ENCODE assay signal across 6 fruit fly cellular contexts in genomic region chrX:8410349-8411240, dm6.
TF ChIP-seq lines count a peak whose summit lies in the region.

No protein-coding gene starts in this region.

- no peak for TF ChIP-seq CTCF in whole organism, embryonic (GFP tag; optimal IDR thresholded peaks at IDR 0.05; lab: Kevin White, UChicago)

TF ChIP-seq in whole organism, 6 proteins besides CTCF, POLR2A, EP300 and RAD21:
- TF ChIP-seq CG8478 (optimal IDR thresholded peaks at IDR 0.05; lab: Kevin White, UChicago), result peak; percentile 82
- TF ChIP-seq pan (optimal IDR thresholded peaks at IDR 0.05; lab: Kevin White, UChicago), result no peak

TF ChIP-seq in whole organism, adult, 20 proteins besides CTCF, POLR2A, EP300 and RAD21:
- peak; percentile 29 for TF ChIP-seq Hr96 (GFP tag; optimal IDR thresholded peaks at IDR 0.05; lab: Kevin White, UChicago)
- peak; percentile 65 for TF ChIP-seq bab1 (GFP tag; optimal IDR thresholded peaks at IDR 0.05; lab: Kevin White, UChicago)
- TF ChIP-seq kay (GFP tag; lab: Kevin White, UChicago; ENCODE audit: borderline replicate concordance), result peak; percentile 97
- TF ChIP-seq CG12768 (GFP tag; optimal IDR thresholded peaks at IDR 0.05; lab: Kevin White, UChicago), result no peak
- TF ChIP-seq cnc (optimal IDR thresholded peaks at IDR 0.05; lab: Kevin White, UChicago), result no peak
- no peak for TF ChIP-seq cic (GFP tag; optimal IDR thresholded peaks at IDR 0.05; lab: Kevin White, UChicago)
- no peak for TF ChIP-seq Mnt (GFP tag; optimal IDR thresholded peaks at IDR 0.05; lab: Kevin White, UChicago)

TF ChIP-seq in whole organism, embryonic, 481 proteins besides CTCF, POLR2A, EP300 and RAD21 (continues in another document):
- TF ChIP-seq usp (GFP tag; optimal IDR thresholded peaks at IDR 0.05; lab: Kevin White, UChicago) (no peak), CG7372 (GFP tag; IDR thresholded peaks at IDR 0.05; lab: Robert Waterston, UW) (no peak), Dip2 (GFP tag; IDR thresholded peaks at IDR 0.05; lab: Robert Waterston, UW) (no peak), onecut (GFP tag; IDR thresholded peaks at IDR 0.05; lab: Robert Waterston, UW) (peak; percentile 29), scrt (GFP tag; optimal IDR thresholded peaks at IDR 0.05; lab: Kevin White, UChicago) (no peak), gt (GFP tag; IDR thresholded peaks at IDR 0.05; lab: Robert Waterston, UW) (no peak), CG11398 (GFP tag; optimal IDR thresholded peaks at IDR 0.05; lab: Kevin White, UChicago) (no peak), Sin3A (optimal IDR thresholded peaks at IDR 0.05; lab: Kevin White, UChicago) (no peak), CG9817 (tag; optimal IDR thresholded peaks at IDR 0.05; lab: Kevin White, UChicago) (no peak), CG5953 (GFP tag; IDR thresholded peaks at IDR 0.05; lab: Robert Waterston, UW) (no peak), CG12071 (GFP tag; optimal IDR thresholded peaks at IDR 0.05; lab: Kevin White, UChicago) (no peak), CG13287 (GFP tag; IDR thresholded peaks at IDR 0.05; lab: Robert Waterston, UW; ENCODE audit: partially characterized antibody) (0 out of 2 replicates have a peak, but pooled peaks have one; percentile 1), fd96Cb (tag; optimal IDR thresholded peaks at IDR 0.05; lab: Kevin White, UChicago) (no peak), peb (GFP tag; IDR thresholded peaks at IDR 0.05; lab: Robert Waterston, UW) (no peak), CG11696 (GFP tag; IDR thresholded peaks at IDR 0.05; lab: Robert Waterston, UW) (peak; percentile 42; the same call in 1 of the 2 replicates), Eip74EF (GFP tag; optimal IDR thresholded peaks at IDR 0.05; lab: Kevin White, UChicago) (no peak), odd (GFP tag; optimal IDR thresholded peaks at IDR 0.05; lab: Kevin White, UChicago) (no peak), Lim3 (GFP tag; IDR thresholded peaks at IDR 0.05; lab: Robert Waterston, UW) (no peak), Drgx (GFP tag; IDR thresholded peaks at IDR 0.05; lab: Robert Waterston, UW) (peak; percentile 72), CG9876 (GFP tag; optimal IDR thresholded peaks at IDR 0.05; lab: Kevin White, UChicago) (no peak), jumu (GFP tag; optimal IDR thresholded peaks at IDR 0.05; lab: Kevin White, UChicago) (no peak)

TF ChIP-seq in whole organism, prepupa, 60 proteins besides CTCF, POLR2A, EP300 and RAD21 (continues in another document):
- no peak for TF ChIP-seq Sox102F (GFP tag; optimal IDR thresholded peaks at IDR 0.05; lab: Kevin White, UChicago)
- peak; percentile 68 for TF ChIP-seq Gug (GFP tag; IDR thresholded peaks at IDR 0.05; lab: Robert Waterston, UW)
- no peak for TF ChIP-seq topi (GFP tag; optimal IDR thresholded peaks at IDR 0.05; lab: Kevin White, UChicago)
- no peak for TF ChIP-seq Met (GFP tag; optimal IDR thresholded peaks at IDR 0.05; lab: Kevin White, UChicago)
- TF ChIP-seq CG6808 (GFP tag; optimal IDR thresholded peaks at IDR 0.05; lab: Kevin White, UChicago), result peak; percentile 40
- peak; percentile 39 for TF ChIP-seq CG6276 (GFP tag; optimal IDR thresholded peaks at IDR 0.05; lab: Kevin White, UChicago)
- peak; percentile 70 for TF ChIP-seq fd85E (GFP tag; optimal IDR thresholded peaks at IDR 0.05; lab: Kevin White, UChicago)
- TF ChIP-seq CG6163 (GFP tag; IDR thresholded peaks at IDR 0.05; lab: Robert Waterston, UW), result peak; percentile 91
- TF ChIP-seq CG16779 (tag; optimal IDR thresholded peaks at IDR 0.05; lab: Kevin White, UChicago), result peak; percentile 30
- TF ChIP-seq CG7368 (GFP tag; optimal IDR thresholded peaks at IDR 0.05; lab: Kevin White, UChicago), result peak; percentile 28
- TF ChIP-seq CG9139 (GFP tag; optimal IDR thresholded peaks at IDR 0.05; lab: Kevin White, UChicago), result peak; percentile 50
- no peak for TF ChIP-seq esn (GFP tag; optimal IDR thresholded peaks at IDR 0.05; lab: Kevin White, UChicago)
- peak; percentile 64; the same call in 1 of the 2 replicates for TF ChIP-seq CG11294 (GFP tag; IDR thresholded peaks at IDR 0.05; lab: Robert Waterston, UW)
- TF ChIP-seq svp (GFP tag; lab: Kevin White, UChicago), result peak; percentile 17
- peak; percentile 9 for TF ChIP-seq achi (GFP tag; optimal IDR thresholded peaks at IDR 0.05; lab: Kevin White, UChicago)
- TF ChIP-seq CG8119 (GFP tag; IDR thresholded peaks at IDR 0.05; lab: Robert Waterston, UW), result peak; percentile 67
- peak; percentile 10 for TF ChIP-seq spab (GFP tag; optimal IDR thresholded peaks at IDR 0.05; lab: Kevin White, UChicago)
- no peak for TF ChIP-seq vri (GFP tag; optimal IDR thresholded peaks at IDR 0.05; lab: Kevin White, UChicago)
- peak; percentile 4 for TF ChIP-seq CG3032 (tag; optimal IDR thresholded peaks at IDR 0.05; lab: Kevin White, UChicago)
- TF ChIP-seq CG31627 (GFP tag; optimal IDR thresholded peaks at IDR 0.05; lab: Kevin White, UChicago), result no peak
- peak; percentile 4 for TF ChIP-seq fkh (GFP tag; optimal IDR thresholded peaks at IDR 0.05; lab: Kevin White, UChicago)
- peak; percentile 26 for TF ChIP-seq Ets96B (tag; optimal IDR thresholded peaks at IDR 0.05; lab: Kevin White, UChicago)

TF ChIP-seq in whole organism, pupa, 21 proteins besides CTCF, POLR2A, EP300 and RAD21:
- TF ChIP-seq CG9948 (tag; optimal IDR thresholded peaks at IDR 0.05; lab: Kevin White, UChicago) (no peak), CG32121 (GFP tag; IDR thresholded peaks at IDR 0.05; lab: Robert Waterston, UW) (peak; percentile 81), CG13204 (GFP tag; optimal IDR thresholded peaks at IDR 0.05; lab: Kevin White, UChicago) (no peak), rn (GFP tag; IDR thresholded peaks at IDR 0.05; lab: Robert Waterston, UW) (no peak), Pif1B (GFP tag; optimal IDR thresholded peaks at IDR 0.05; lab: Kevin White, UChicago) (peak; percentile 37), fd96Ca (GFP tag; IDR thresholded peaks at IDR 0.05; lab: Robert Waterston, UW) (peak; percentile 95), CG8301 (tag; optimal IDR thresholded peaks at IDR 0.05; lab: Kevin White, UChicago) (no peak), CG34367 (tag; optimal IDR thresholded peaks at IDR 0.05; lab: Kevin White, UChicago) (peak; percentile 23), CG15710 (tag; optimal IDR thresholded peaks at IDR 0.05; lab: Kevin White, UChicago) (no peak), EcR (GFP tag; optimal IDR thresholded peaks at IDR 0.05; lab: Kevin White, UChicago) (no peak), CG8159 (tag; optimal IDR thresholded peaks at IDR 0.05; lab: Kevin White, UChicago) (peak; percentile 13), CG17806 (tag; optimal IDR thresholded peaks at IDR 0.05; lab: Kevin White, UChicago) (no peak), CG4496 (GFP tag; IDR thresholded peaks at IDR 0.05; lab: Robert Waterston, UW) (peak; percentile 91), gl (tag; optimal IDR thresholded peaks at IDR 0.05; lab: Kevin White, UChicago) (peak; percentile 34), Ets98B (GFP tag; IDR thresholded peaks at IDR 0.05; lab: Robert Waterston, UW) (peak; percentile 94), Snoo (tag; optimal IDR thresholded peaks at IDR 0.05; lab: Kevin White, UChicago) (no peak), CG14655 (GFP tag; optimal IDR thresholded peaks at IDR 0.05; lab: Kevin White, UChicago) (peak; percentile 24), CG12605 (GFP tag; IDR thresholded peaks at IDR 0.05; lab: Robert Waterston, UW) (peak; percentile 88), Pif1A (GFP tag; optimal IDR thresholded peaks at IDR 0.05; lab: Kevin White, UChicago) (peak; percentile 12), D1 (tag; optimal IDR thresholded peaks at IDR 0.05; lab: Kevin White, UChicago) (no peak), CG10348 (GFP tag; IDR thresholded peaks at IDR 0.05; lab: Robert Waterston, UW) (no peak)

TF ChIP-seq in whole organism, wandering third instar larva, 38 proteins besides CTCF, POLR2A, EP300 and RAD21 (continues in another document):
- TF ChIP-seq fru (GFP tag; optimal IDR thresholded peaks at IDR 0.05; lab: Kevin White, UChicago) (no peak), jim (GFP tag; optimal IDR thresholded peaks at IDR 0.05; lab: Kevin White, UChicago) (no peak), pan (optimal IDR thresholded peaks at IDR 0.05; lab: Kevin White, UChicago) (no peak), Dif (GFP tag; optimal IDR thresholded peaks at IDR 0.05; lab: Kevin White, UChicago; ENCODE audit: partially characterized antibody) (peak; percentile 90), lola (GFP tag; optimal IDR thresholded peaks at IDR 0.05; lab: Kevin White, UChicago) (no peak), Rel (GFP tag; optimal IDR thresholded peaks at IDR 0.05; lab: Kevin White, UChicago) (no peak), Rel (tag; optimal IDR thresholded peaks at IDR 0.05; lab: Kevin White, UChicago) (no peak), Myc (optimal IDR thresholded peaks at IDR 0.05; lab: Kevin White, UChicago) (peak; percentile 16), Vsx2 (GFP tag; optimal IDR thresholded peaks at IDR 0.05; lab: Kevin White, UChicago; ENCODE audit: partially characterized antibody) (no peak), tai (GFP tag; optimal IDR thresholded peaks at IDR 0.05; lab: Kevin White, UChicago) (no peak), Abd-B (GFP tag; optimal IDR thresholded peaks at IDR 0.05; lab: Kevin White, UChicago) (no peak), Jra (GFP tag; optimal IDR thresholded peaks at IDR 0.05; lab: Kevin White, UChicago) (no peak), ey (GFP tag; optimal IDR thresholded peaks at IDR 0.05; lab: Kevin White, UChicago) (no peak), foxo (GFP tag; optimal IDR thresholded peaks at IDR 0.05; lab: Kevin White, UChicago) (no peak), Dfd (GFP tag; optimal IDR thresholded peaks at IDR 0.05; lab: Kevin White, UChicago) (no peak), CG32264 (GFP tag; optimal IDR thresholded peaks at IDR 0.05; lab: Kevin White, UChicago) (peak; percentile 28), brk (GFP tag; optimal IDR thresholded peaks at IDR 0.05; lab: Kevin White, UChicago) (no peak), CG9705 (GFP tag; optimal IDR thresholded peaks at IDR 0.05; lab: Kevin White, UChicago) (no peak), CrebA (GFP tag; optimal IDR thresholded peaks at IDR 0.05; lab: Kevin White, UChicago; ENCODE audit: borderline replicate concordance) (no peak), sage (GFP tag; optimal IDR thresholded peaks at IDR 0.05; lab: Kevin White, UChicago) (peak; percentile 30), sv (GFP tag; optimal IDR thresholded peaks at IDR 0.05; lab: Kevin White, UChicago) (no peak), dmrt93B (GFP tag; optimal IDR thresholded peaks at IDR 0.05; lab: Kevin White, UChicago) (no peak), Hr78 (GFP tag; optimal IDR thresholded peaks at IDR 0.05; lab: Kevin White, UChicago) (no peak), h (GFP tag; optimal IDR thresholded peaks at IDR 0.05; lab: Kevin White, UChicago) (peak; percentile 46), psq (GFP tag; optimal IDR thresholded peaks at IDR 0.05; lab: Kevin White, UChicago) (no peak), rgr (GFP tag; optimal IDR thresholded peaks at IDR 0.05; lab: Kevin White, UChicago) (no peak), dsf (GFP tag; optimal IDR thresholded peaks at IDR 0.05; lab: Kevin White, UChicago; ENCODE audit: borderline replicate concordance) (no peak), GATAd (GFP tag; optimal IDR thresholded peaks at IDR 0.05; lab: Kevin White, UChicago) (no peak), Mio (GFP tag; optimal IDR thresholded peaks at IDR 0.05; lab: Kevin White, UChicago) (no peak), N (GFP tag; optimal IDR thresholded peaks at IDR 0.05; lab: Kevin White, UChicago) (no peak)
